Worm (Caenorhabditis elegans) whole organism, late embryonic: ENCODE results near the gene nspa-9.

Source experiments
- C08G9.2 ChIP-seq: sonication (generic microtip); optimal IDR thresholded peaks from 2 replicates; lab custom pipeline; 2016; ENCODE audit warnings: mild to moderate bottlenecking, missing genetic modification characterization, moderate library complexity, missing compliant biosample characterization
- C38D4.7 ChIP-seq: fragments of 200-800 bp; sonication (Bioruptor generic); optimal IDR thresholded peaks from 2 replicates; lab custom pipeline; 2018; ENCODE audit warnings: mild to moderate bottlenecking, missing genetic modification characterization, moderate library complexity, missing compliant biosample characterization
- F13H6.1 ChIP-seq: sonication (generic microtip); optimal IDR thresholded peaks from 2 replicates; lab custom pipeline; 2016; ENCODE audit warnings: missing genetic modification characterization, missing compliant biosample characterization
- K02D7.2 ChIP-seq: sonication (generic microtip); optimal IDR thresholded peaks from 2 replicates; lab custom pipeline; 2017; ENCODE audit warnings: mild to moderate bottlenecking, missing genetic modification characterization, missing compliant biosample characterization
- K09A11.1 ChIP-seq: sonication (generic microtip); optimal IDR thresholded peaks from 2 replicates; lab custom pipeline; 2017; ENCODE audit warnings: antibody characterized with exemption, mild to moderate bottlenecking, missing genetic modification characterization, missing compliant biosample characterization; ENCODE audit not compliant: insufficient read depth
- Y22D7AL.16 ChIP-seq: sonication (generic microtip); optimal IDR thresholded peaks from 2 replicates; lab custom pipeline; 2016; ENCODE audit warnings: missing genetic modification characterization, missing compliant biosample characterization
- ahr-1 ChIP-seq: sonication (generic microtip); optimal IDR thresholded peaks from 2 replicates; lab custom pipeline; 2016; ENCODE audit warnings: missing genetic modification characterization, missing compliant biosample characterization
- ceh-14 ChIP-seq: sonication (generic microtip); optimal IDR thresholded peaks from 2 replicates; lab custom pipeline; 2016; ENCODE audit warnings: missing genotype, missing genetic modification characterization, missing compliant biosample characterization
- ceh-19 ChIP-seq: fragments of 200-800 bp; sonication (Bioruptor generic); optimal IDR thresholded peaks from 2 replicates; lab custom pipeline; 2018; ENCODE audit warnings: mild to moderate bottlenecking, missing genetic modification characterization, missing compliant biosample characterization
- ceh-31 ChIP-seq: sonication (generic microtip); optimal IDR thresholded peaks from 2 replicates; lab custom pipeline; 2016; ENCODE audit warnings: missing genetic modification characterization, missing compliant biosample characterization
- ceh-45 ChIP-seq: fragments of 200-800 bp; sonication (Bioruptor generic); IDR thresholded peaks from 2 replicates; pipeline ENCODE4 v1.3.6; 2022; ENCODE audit warnings: missing genetic modification reagents, missing genetic modification characterization, missing compliant biosample characterization
- ceh-48 ChIP-seq: sonication (generic microtip); optimal IDR thresholded peaks from 2 replicates; lab custom pipeline; 2016; ENCODE audit warnings: missing genetic modification characterization, inconsistent platforms, missing compliant biosample characterization
- dmd-4 ChIP-seq: sonication (generic microtip); optimal IDR thresholded peaks from 2 replicates; lab custom pipeline; 2016; ENCODE audit warnings: borderline replicate concordance, missing genetic modification characterization, missing compliant biosample characterization
- dve-1 ChIP-seq: sonication (generic microtip); optimal IDR thresholded peaks from 2 replicates; lab custom pipeline; 2017; ENCODE audit warnings: antibody characterized with exemption, mild to moderate bottlenecking, missing genetic modification characterization, missing compliant biosample characterization
- elt-2 ChIP-seq: sonication (generic microtip); optimal IDR thresholded peaks from 2 replicates; lab custom pipeline; 2016; ENCODE audit warnings: missing genetic modification reagents, missing genetic modification characterization, missing compliant biosample characterization
- elt-4 ChIP-seq: sonication (generic microtip); optimal IDR thresholded peaks from 2 replicates; lab custom pipeline; 2016; ENCODE audit warnings: missing genetic modification characterization, missing compliant biosample characterization
- eyg-1 ChIP-seq: sonication (generic microtip); optimal IDR thresholded peaks from 2 replicates; lab custom pipeline; 2016; ENCODE audit warnings: missing genotype, missing genetic modification characterization, missing compliant biosample characterization
- fkh-10 ChIP-seq: fragments of 150-350 bp; optimal IDR thresholded peaks from 2 replicates; lab custom pipeline; 2014; ENCODE audit warnings: missing biosample characterization, missing genetic modification reagents, missing genetic modification characterization
- fkh-6 ChIP-seq: sonication (generic microtip); optimal IDR thresholded peaks from 2 replicates; lab custom pipeline; 2016; ENCODE audit warnings: missing genetic modification characterization, missing compliant biosample characterization
- hlh-13 ChIP-seq: fragments of 200-800 bp; sonication (Bioruptor generic); optimal IDR thresholded peaks from 2 replicates; lab custom pipeline; 2018; ENCODE audit warnings: mild to moderate bottlenecking, missing genetic modification characterization, missing compliant biosample characterization
- hlh-15 ChIP-seq: sonication (generic microtip); optimal IDR thresholded peaks from 2 replicates; lab custom pipeline; 2016; ENCODE audit warnings: missing genetic modification characterization, missing compliant biosample characterization
- lim-6 ChIP-seq: sonication (generic microtip); optimal IDR thresholded peaks from 2 replicates; lab custom pipeline; 2016; ENCODE audit warnings: missing genetic modification characterization, missing compliant biosample characterization
- mec-3 ChIP-seq: sonication (generic microtip); optimal IDR thresholded peaks from 2 replicates; lab custom pipeline; 2016; ENCODE audit warnings: borderline replicate concordance, missing genetic modification characterization, missing compliant biosample characterization
- nfya-1 ChIP-seq: sonication (generic microtip); optimal IDR thresholded peaks from 2 replicates; lab custom pipeline; 2017; ENCODE audit warnings: missing genetic modification characterization, mild to moderate bottlenecking, missing compliant biosample characterization, antibody characterized with exemption, moderate library complexity
- nhr-11 ChIP-seq: fragments of 150-350 bp; optimal IDR thresholded peaks from 2 replicates; lab custom pipeline; 2014; ENCODE audit warnings: missing biosample characterization, missing genetic modification characterization
- npax-4 ChIP-seq: sonication (generic microtip); optimal IDR thresholded peaks from 2 replicates; lab custom pipeline; 2016; ENCODE audit warnings: missing genetic modification characterization, missing compliant biosample characterization
- pat-9 ChIP-seq: fragments of 200-800 bp; sonication (Bioruptor generic); optimal IDR thresholded peaks from 2 replicates; lab custom pipeline; 2018; ENCODE audit warnings: mild to moderate bottlenecking, missing genetic modification characterization, moderate library complexity, missing compliant biosample characterization
- pax-1 ChIP-seq: fragments of 150-350 bp; optimal IDR thresholded peaks from 2 replicates; lab custom pipeline; 2014; ENCODE audit warnings: missing biosample characterization, missing genetic modification characterization
- pha-2 ChIP-seq: sonication (generic microtip); optimal IDR thresholded peaks from 2 replicates; lab custom pipeline; 2017; ENCODE audit warnings: mild to moderate bottlenecking, missing genetic modification characterization, missing compliant biosample characterization
- pha-4 ChIP-seq: fragments of 150-350 bp; optimal IDR thresholded peaks from 2 replicates; lab custom pipeline; 2018; ENCODE audit warnings: missing biosample characterization, missing genetic modification reagents, missing genetic modification characterization
- pqm-1 ChIP-seq: sonication (generic microtip); optimal IDR thresholded peaks from 2 replicates; lab custom pipeline; 2016; ENCODE audit warnings: missing genetic modification characterization, missing compliant biosample characterization
- pros-1 ChIP-seq: fragments of 150-350 bp; optimal IDR thresholded peaks from 2 replicates; lab custom pipeline; 2014; ENCODE audit warnings: missing biosample characterization, missing genetic modification reagents, missing genetic modification characterization
- ref-2 ChIP-seq: sonication (generic microtip); optimal IDR thresholded peaks from 2 replicates; lab custom pipeline; 2016; ENCODE audit warnings: missing genetic modification characterization, missing compliant biosample characterization
- sdc-2 ChIP-seq: sonication (generic microtip); optimal IDR thresholded peaks from 2 replicates; lab custom pipeline; 2016; ENCODE audit warnings: missing genotype, missing genetic modification characterization, missing compliant biosample characterization
- sox-2 ChIP-seq: fragments of 200-800 bp; sonication (Bioruptor generic); IDR thresholded peaks from 2 replicates; pipeline ENCODE4 v1.3.6; 2022; ENCODE audit warnings: missing genetic modification reagents, missing genetic modification characterization, missing compliant biosample characterization
- syd-9 ChIP-seq: sonication (generic microtip); optimal IDR thresholded peaks from 2 replicates; lab custom pipeline; 2016; ENCODE audit warnings: mild to moderate bottlenecking, missing genetic modification characterization, moderate library complexity, missing compliant biosample characterization
- tbx-2 ChIP-seq: sonication (generic microtip); optimal IDR thresholded peaks from 2 replicates; lab custom pipeline; 2016; ENCODE audit warnings: missing genetic modification characterization, missing compliant biosample characterization
- tbx-7 ChIP-seq: sonication (generic microtip); optimal IDR thresholded peaks from 2 replicates; lab custom pipeline; 2016; ENCODE audit warnings: missing genotype, missing genetic modification characterization, missing compliant biosample characterization
- ttx-3 ChIP-seq: sonication (generic microtip); optimal IDR thresholded peaks from 2 replicates; lab custom pipeline; 2016; ENCODE audit warnings: missing genetic modification reagents, missing genetic modification characterization, missing compliant biosample characterization
- unc-42 ChIP-seq: sonication (generic microtip); optimal IDR thresholded peaks from 2 replicates; lab custom pipeline; 2016; ENCODE audit warnings: missing genotype, missing genetic modification characterization, missing compliant biosample characterization
- zip-5 ChIP-seq: sonication (generic microtip); optimal IDR thresholded peaks from 2 replicates; lab custom pipeline; 2016; ENCODE audit warnings: missing genetic modification characterization, missing compliant biosample characterization

The nspa-9 gene

ce11 chrX:11734110-11734509, 4.7 kb upstream of the nspa-9 start:
- TF ChIP-seq hlh-15 (no peak), nhr-11 (tag; lab: Kevin White, UChicago) (no peak), tbx-7 (tag; lab: Kevin White, UChicago) (no peak), pax-1 (tag; lab: Kevin White, UChicago) (no peak), ttx-3 (tag; lab: Kevin White, UChicago) (no peak), nfya-1 (tag; lab: Kevin White, UChicago) (no peak), elt-4 (no peak), C38D4.7 (no peak), sdc-2 (no peak), sox-2 (no peak), npax-4 (no peak), K02D7.2 (tag; lab: Kevin White, UChicago) (no peak), elt-2 (tag; lab: Kevin White, UChicago) (no peak), hlh-13 (GFP tag; lab: Kevin White, UChicago) (no peak), K09A11.1 (tag; lab: Kevin White, UChicago) (no peak)
- TF ChIP-seq, all 69 proteins: peak for 0

- TF ChIP-seq mec-3 (tag; lab: Kevin White, UChicago) (no peak), ceh-31 (tag; lab: Kevin White, UChicago) (no peak), ttx-3 (tag; lab: Kevin White, UChicago) (no peak), ceh-48 (no peak), ceh-14 (tag; lab: Kevin White, UChicago) (no peak), eyg-1 (no peak), ahr-1 (tag; lab: Kevin White, UChicago) (no peak), pha-4 (tag; lab: Kevin White, UChicago) (no peak), fkh-10 (no peak), pqm-1 (tag; lab: Kevin White, UChicago) (no peak), ceh-45 (GFP tag; lab: Robert Waterston, UW) (no peak), dmd-4 (tag; lab: Kevin White, UChicago) (no peak), K02D7.2 (tag; lab: Kevin White, UChicago) (no peak), ref-2 (tag; lab: Kevin White, UChicago) (no peak), zip-5 (tag; lab: Kevin White, UChicago) (no peak)
Observed at ce11 chrX:11737053-11737452, 1.8 kb upstream of the nspa-9 start, which contains the start of gene D1053.3. D1053.3 (minus strand) TSS chrX:11737153.

ce11 chrX:11743723-11744122, 4.9 kb downstream of the nspa-9 start:
- TF ChIP-seq ceh-31 (tag; lab: Kevin White, UChicago), result peak; percentile 16
- TF ChIP-seq pha-2 (tag; lab: Kevin White, UChicago), result no peak
- peak; percentile 66 for TF ChIP-seq unc-42 (tag; lab: Kevin White, UChicago)

- TF ChIP-seq ceh-48 (no peak), sdc-2 (no peak), fkh-6 (tag; lab: Kevin White, UChicago) (no peak), syd-9 (no peak), Y22D7AL.16 (tag; lab: Kevin White, UChicago) (no peak), ceh-19 (GFP tag; lab: Kevin White, UChicago) (no peak), pros-1 (no peak), tbx-7 (tag; lab: Kevin White, UChicago) (no peak), F13H6.1 (tag; lab: Kevin White, UChicago) (no peak), dve-1 (tag; lab: Kevin White, UChicago) (no peak), ttx-3 (tag; lab: Kevin White, UChicago) (no peak), lim-6 (tag; lab: Kevin White, UChicago) (no peak), pat-9 (no peak), fkh-10 (no peak), tbx-2 (tag; lab: Kevin White, UChicago) (no peak), C08G9.2 (tag; lab: Kevin White, UChicago) (no peak), K02D7.2 (tag; lab: Kevin White, UChicago) (no peak)
Observed at ce11 chrX:11745821-11746485, 7.1 kb downstream of the nspa-9 start, which contains the start of gene C40H5.2. C40H5.2 (plus strand) TSS chrX:11746076.
